Fruit fly (Drosophila melanogaster) whole organism, embryonic: ENCODE data around the gene SP555.

Experiments
- ATbp ChIP-seq: fragments of 200-800 bp; sonication (Bioruptor generic); optimal IDR thresholded peaks from 2 replicates; lab custom pipeline; 2017; ENCODE audit warnings: missing biosample characterization, mild to moderate bottlenecking, missing genetic modification characterization, missing genetic modification reagents
- Bdp1 ChIP-seq: fragments of 200-800 bp; sonication (Bioruptor generic); optimal IDR thresholded peaks from 3 replicates; lab custom pipeline; 2016; ENCODE audit warnings: missing biosample characterization, missing genetic modification characterization
- BtbVII ChIP-seq: fragments of 200-800 bp; sonication (Bioruptor generic); optimal IDR thresholded peaks from 3 replicates; lab custom pipeline; 2017; ENCODE audit warnings: missing biosample characterization, mild to moderate bottlenecking, missing genetic modification characterization
- CG10959 ChIP-seq: fragments of 200-800 bp; sonication (Bioruptor generic); IDR thresholded peaks from 2 replicates; pipeline ENCODE4 v1.3.6; 2022; ENCODE audit warnings: missing biosample characterization, missing genetic modification characterization
- CG11456 ChIP-seq: fragments of 200-800 bp; sonication (Bioruptor generic); IDR thresholded peaks from 3 replicates; pipeline ENCODE4 v1.3.6; 2022; ENCODE audit warnings: missing biosample characterization, missing genetic modification characterization
- CG12219 ChIP-seq: fragments of 200-800 bp; sonication (Bioruptor generic); optimal IDR thresholded peaks from 3 replicates; lab custom pipeline; 2018; ENCODE audit warnings: missing biosample characterization, mild to moderate bottlenecking, missing genetic modification characterization
- CG14667 ChIP-seq: fragments of 200-800 bp; sonication (Bioruptor generic); IDR thresholded peaks from 2 replicates; pipeline ENCODE4 v1.3.6; 2022; ENCODE audit warnings: missing biosample characterization, missing genetic modification characterization
- CG17802 ChIP-seq: fragments of 200-800 bp; sonication (Bioruptor generic); optimal IDR thresholded peaks from 2 replicates; lab custom pipeline; 2018; ENCODE audit warnings: missing biosample characterization, mild to moderate bottlenecking, missing genetic modification characterization, moderate library complexity
- CG2678 ChIP-seq: fragments of 200-800 bp; sonication (Bioruptor generic); optimal IDR thresholded peaks from 3 replicates; lab custom pipeline; 2019; ENCODE audit warnings: missing biosample characterization, mild to moderate bottlenecking, missing genetic modification characterization, moderate library complexity
- CG30431 ChIP-seq: fragments of 200-800 bp; sonication (Bioruptor generic); optimal IDR thresholded peaks from 2 replicates; lab custom pipeline; 2017; ENCODE audit warnings: missing biosample characterization, missing genetic modification characterization
- CG31224 ChIP-seq: fragments of 200-800 bp; sonication (Bioruptor generic); IDR thresholded peaks from 2 replicates; pipeline ENCODE4 v1.3.6; 2022; ENCODE audit warnings: missing biosample characterization, missing genetic modification characterization
- CG31441 ChIP-seq: fragments of 200-800 bp; sonication (Bioruptor generic); IDR thresholded peaks from 2 replicates; pipeline ENCODE4 v1.3.6; 2022; ENCODE audit warnings: missing biosample characterization, missing genetic modification characterization
- CG33557 ChIP-seq: fragments of 200-800 bp; sonication (Bioruptor generic); optimal IDR thresholded peaks from 2 replicates; lab custom pipeline; 2019; ENCODE audit warnings: missing biosample characterization, mild to moderate bottlenecking, missing genetic modification characterization, moderate library complexity
- CG3847 ChIP-seq: fragments of 200-800 bp; sonication (Bioruptor generic); IDR thresholded peaks from 2 replicates; pipeline ENCODE4 v1.3.6; 2022; ENCODE audit warnings: missing biosample characterization, missing genetic modification characterization
- CG6689 ChIP-seq: fragments of 200-800 bp; sonication (Bioruptor generic); IDR thresholded peaks from 2 replicates; pipeline ENCODE4 v1.3.6; 2022; ENCODE audit warnings: missing biosample characterization, missing genetic modification characterization
- CG8388 ChIP-seq: fragments of 200-800 bp; sonication (Bioruptor generic); optimal IDR thresholded peaks from 2 replicates; lab custom pipeline; 2019; ENCODE audit warnings: missing biosample characterization, mild to moderate bottlenecking, missing genetic modification characterization, moderate library complexity
- CG9932 ChIP-seq: fragments of 200-800 bp; sonication (Bioruptor generic); IDR thresholded peaks from 2 replicates; pipeline ENCODE4 v1.3.6; 2022; ENCODE audit warnings: missing biosample characterization, missing genetic modification characterization
- CHES-1-like ChIP-seq: fragments of 200-800 bp; sonication (Bioruptor generic); optimal IDR thresholded peaks from 2 replicates; lab custom pipeline; 2016; ENCODE audit warnings: missing biosample characterization, missing genetic modification characterization
- D ChIP-seq, 2 experiments: fragments of 200-800 bp in 1 of 2; fragments of >200 bp in 1 of 2; sonication (Bioruptor generic) in 1 of 2; optimal IDR thresholded peaks; 2 replicates in 1 of 2; 3 replicates in 1 of 2; lab custom pipeline; 2017; ENCODE audit warnings: mild to moderate bottlenecking in 1 of 2, missing biosample characterization in 1 of 2, missing genetic modification characterization in 1 of 2, missing genetic modification reagents in 1 of 2
- Dbx ChIP-seq: fragments of 200-800 bp; sonication (Bioruptor generic); IDR thresholded peaks from 3 replicates; pipeline ENCODE4 v1.3.6; 2022; ENCODE audit warnings: missing biosample characterization, missing genetic modification characterization
- Dfd ChIP-seq, 2 experiments: fragments of >200 bp; optimal IDR thresholded peaks; 2 replicates each; lab custom pipeline; 2017; ENCODE audit warnings: missing biosample characterization in 2 of 2, missing genetic modification characterization in 2 of 2
- Hmr ChIP-seq: fragments of 200-800 bp; sonication (Bioruptor generic); optimal IDR thresholded peaks from 3 replicates; lab custom pipeline; 2017; ENCODE audit warnings: mild to moderate bottlenecking, missing biosample characterization, missing genetic modification reagents, missing genetic modification characterization
- Jarid2 ChIP-seq: fragments of 200-800 bp; sonication (Bioruptor generic); optimal IDR thresholded peaks from 3 replicates; lab custom pipeline; 2017; ENCODE audit warnings: mild to moderate bottlenecking, missing biosample characterization, missing genetic modification reagents, missing genetic modification characterization
- Lim3 ChIP-seq: fragments of 200-800 bp; sonication (Bioruptor generic); IDR thresholded peaks from 2 replicates; pipeline ENCODE4 v1.3.6; 2022; ENCODE audit warnings: missing biosample characterization, missing genetic modification characterization
- MTF-1 ChIP-seq: fragments of 200-800 bp; sonication (Bioruptor generic); optimal IDR thresholded peaks from 2 replicates; lab custom pipeline; 2018; ENCODE audit warnings: missing biosample characterization, mild to moderate bottlenecking, missing genetic modification characterization, borderline replicate concordance
- Optix ChIP-seq: fragments of 200-800 bp; sonication (Bioruptor generic); IDR thresholded peaks from 3 replicates; pipeline ENCODE4 v1.3.6; 2022; ENCODE audit warnings: missing biosample characterization, missing genetic modification characterization
- PHDP ChIP-seq: fragments of 200-800 bp; sonication (Bioruptor generic); optimal IDR thresholded peaks from 3 replicates; lab custom pipeline; 2018; ENCODE audit warnings: missing biosample characterization, mild to moderate bottlenecking, missing genetic modification characterization, moderate library complexity
- Rfx ChIP-seq: fragments of 200-800 bp; sonication (Bioruptor generic); IDR thresholded peaks from 2 replicates; pipeline ENCODE4 v1.3.6; 2022; ENCODE audit warnings: missing biosample characterization, missing genetic modification characterization
- Vsx1 ChIP-seq: fragments of 200-800 bp; sonication (Bioruptor generic); optimal IDR thresholded peaks from 2 replicates; lab custom pipeline; 2017; ENCODE audit warnings: missing biosample characterization, mild to moderate bottlenecking, missing genetic modification characterization, missing genetic modification reagents
- ap ChIP-seq: fragments of 200-800 bp; sonication (Bioruptor generic); IDR thresholded peaks from 2 replicates; pipeline ENCODE4 v1.3.6; 2022; ENCODE audit warnings: missing biosample characterization, missing genetic modification characterization
- caup ChIP-seq: fragments of 200-800 bp; sonication (Bioruptor generic); optimal IDR thresholded peaks from 3 replicates; lab custom pipeline; 2017; ENCODE audit warnings: missing biosample characterization, mild to moderate bottlenecking, missing genetic modification characterization, moderate library complexity; ENCODE audit not compliant: severe bottlenecking
- chn ChIP-seq: fragments of 200-800 bp; sonication (Bioruptor generic); optimal IDR thresholded peaks from 2 replicates; lab custom pipeline; 2016; ENCODE audit warnings: missing biosample characterization, missing genetic modification characterization
- crc ChIP-seq: fragments of 200-800 bp; sonication (Bioruptor generic); optimal IDR thresholded peaks from 2 replicates; lab custom pipeline; 2016; ENCODE audit warnings: missing biosample characterization, missing genetic modification characterization
- dysf ChIP-seq: fragments of 200-800 bp; sonication (Bioruptor generic); IDR thresholded peaks from 3 replicates; pipeline ENCODE4 v1.3.6; 2022; ENCODE audit warnings: missing biosample characterization, missing genetic modification characterization
- eve ChIP-seq, 2 experiments: fragments of >200 bp; optimal IDR thresholded peaks; 2 replicates each; lab custom pipeline; 2017; ENCODE audit warnings: missing biosample characterization in 2 of 2, missing genetic modification characterization in 2 of 2
- fd3F ChIP-seq: fragments of 200-800 bp; sonication (Bioruptor generic); optimal IDR thresholded peaks from 2 replicates; lab custom pipeline; 2018; ENCODE audit warnings: missing biosample characterization, mild to moderate bottlenecking, missing genetic modification characterization, moderate library complexity
- gsb-n ChIP-seq: fragments of 200-800 bp; sonication (Bioruptor generic); optimal IDR thresholded peaks from 3 replicates; lab custom pipeline; 2018; ENCODE audit warnings: missing biosample characterization, mild to moderate bottlenecking, missing genetic modification characterization
- hb ChIP-seq: fragments of 200-800 bp; sonication (Bioruptor generic); IDR thresholded peaks from 3 replicates; pipeline ENCODE4 v1.3.6; 2022; ENCODE audit warnings: missing biosample characterization, missing genetic modification characterization; ENCODE audit not compliant: partially characterized antibody
- inv ChIP-seq: fragments of 200-800 bp; sonication (Bioruptor generic); IDR thresholded peaks from 2 replicates; pipeline ENCODE4 v1.3.6; 2022; ENCODE audit warnings: missing biosample characterization, missing genetic modification characterization; ENCODE audit not compliant: partially characterized antibody
- lilli ChIP-seq: fragments of 200-800 bp; sonication (Bioruptor generic); optimal IDR thresholded peaks from 3 replicates; lab custom pipeline; 2016; ENCODE audit warnings: missing biosample characterization, missing genetic modification characterization
- org-1 ChIP-seq: fragments of 200-800 bp; sonication (Bioruptor generic); optimal IDR thresholded peaks from 2 replicates; lab custom pipeline; 2017; ENCODE audit warnings: missing biosample characterization, missing genetic modification characterization
- pita ChIP-seq: fragments of 200-800 bp; sonication (Bioruptor generic); optimal IDR thresholded peaks from 2 replicates; lab custom pipeline; 2017; ENCODE audit warnings: missing biosample characterization, mild to moderate bottlenecking, missing genetic modification characterization
- pros ChIP-seq: fragments of 200-800 bp; sonication (Bioruptor generic); optimal IDR thresholded peaks from 3 replicates; lab custom pipeline; 2019; ENCODE audit warnings: missing biosample characterization, mild to moderate bottlenecking, missing genetic modification characterization, moderate library complexity
- ro ChIP-seq: fragments of 200-800 bp; sonication (Bioruptor generic); IDR thresholded peaks from 2 replicates; pipeline ENCODE4 v1.3.6; 2022; ENCODE audit warnings: missing biosample characterization, missing genetic modification characterization
- row ChIP-seq: fragments of 200-800 bp; sonication (Bioruptor generic); IDR thresholded peaks from 3 replicates; pipeline ENCODE4 v1.3.6; 2022; ENCODE audit warnings: missing biosample characterization, missing genetic modification characterization
- sens ChIP-seq: fragments of 200-800 bp; sonication (Bioruptor generic); peaks from one replicate; lab custom pipeline; 2016; ENCODE audit warnings: missing biosample characterization, missing genetic modification characterization
- slp2 ChIP-seq: fragments of 200-800 bp; sonication (Bioruptor generic); optimal IDR thresholded peaks from 2 replicates; lab custom pipeline; 2016; ENCODE audit warnings: missing biosample characterization, missing genetic modification characterization
- trh ChIP-seq: fragments of 200-800 bp; sonication (Bioruptor generic); optimal IDR thresholded peaks from 2 replicates; lab custom pipeline; 2016; ENCODE audit warnings: missing biosample characterization, missing genetic modification characterization
- ttk ChIP-seq: fragments of 200-800 bp; sonication (Bioruptor generic); IDR thresholded peaks from 2 replicates; pipeline ENCODE4 v2.1.2; 2022; ENCODE audit warnings: missing biosample characterization, missing genetic modification characterization
- vvl ChIP-seq: fragments of 200-800 bp; sonication (Bioruptor generic); IDR thresholded peaks from 2 replicates; pipeline ENCODE4 v1.3.6; 2022; ENCODE audit warnings: missing biosample characterization, missing genetic modification characterization

The SP555 gene

dm6 chr2L:5084586-5085257 is 47.2 kb downstream of the SP555 start (continued):
- TF ChIP-seq fd3F (GFP tag; lab: Kevin White, UChicago) (no peak), vvl (GFP tag; lab: Robert Waterston, UW) (peak; percentile 70), chn (GFP tag; lab: Kevin White, UChicago) (no peak), CG8388 (peak; percentile 11), CG12219 (GFP tag; lab: Kevin White, UChicago) (no peak), ATbp (GFP tag; lab: Kevin White, UChicago) (peak; percentile 68), CG31224 (GFP tag; lab: Robert Waterston, UW) (no peak), gsb-n (tag; lab: Kevin White, UChicago) (no peak), Lim3 (no peak), CG17802 (tag; lab: Kevin White, UChicago) (no peak), Hmr (peak; percentile 74), CG33557 (no peak), Bdp1 (GFP tag; lab: Kevin White, UChicago) (peak; percentile 5), CG14667 (GFP tag; lab: Robert Waterston, UW) (no peak), hb (no peak), MTF-1 (GFP tag; lab: Kevin White, UChicago) (no peak), ttk (GFP tag; lab: Robert Waterston, UW) (no peak), CG30431 (GFP tag; lab: Kevin White, UChicago) (no peak), CG3847 (no peak), CG9932 (GFP tag; lab: Robert Waterston, UW) (peak; percentile 48; the same call in 1 of the 2 replicates), ro (GFP tag; lab: Robert Waterston, UW) (no peak), Rfx (GFP tag; lab: Robert Waterston, UW) (0 out of 2 replicates have a peak, but pooled peaks have one; percentile 34), dysf (GFP tag; lab: Robert Waterston, UW) (peak; percentile 18; the same call in 1 of the 3 replicates), pros (GFP tag; lab: Kevin White, UChicago) (no peak), Vsx1 (GFP tag; lab: Kevin White, UChicago) (peak; percentile 58), lilli (peak; percentile 32), CG31441 (no peak), CG11456 (GFP tag; lab: Robert Waterston, UW) (no peak), Optix (GFP tag; lab: Robert Waterston, UW) (no peak), slp2 (GFP tag; lab: Kevin White, UChicago) (no peak), Jarid2 (GFP tag; lab: Kevin White, UChicago) (no peak), D (optimal IDR thresholded peaks at IDR 0.05; lab: Kevin White, UChicago) (no peak), D (GFP tag; optimal IDR thresholded peaks at IDR 0.05; lab: Kevin White, UChicago) (no peak), CG2678 (peak; percentile 3), Dbx (GFP tag; lab: Robert Waterston, UW) (no peak), trh (GFP tag; lab: Kevin White, UChicago) (no peak), pita (GFP tag; lab: Kevin White, UChicago) (no peak), CHES-1-like (GFP tag; lab: Kevin White, UChicago) (peak; percentile 20), caup (GFP tag; lab: Kevin White, UChicago) (no peak), eve (GFP tag; optimal IDR thresholded peaks at IDR 0.05; lab: Kevin White, UChicago) (peak in 1 of 2 experiments; percentile 46), inv (no peak), Dfd (GFP tag; optimal IDR thresholded peaks at IDR 0.05; lab: Kevin White, UChicago) (no peak), row (0 out of 3 replicates have a peak, but pooled peaks have one; percentile 30), BtbVII (GFP tag; lab: Kevin White, UChicago) (no peak), PHDP (tag; lab: Kevin White, UChicago) (peak; percentile 19), ap (GFP tag; lab: Robert Waterston, UW) (peak; percentile 17; the same call in 1 of the 2 replicates), crc (GFP tag; lab: Kevin White, UChicago) (no peak), sens (GFP tag; lab: Kevin White, UChicago) (peak; percentile 80), org-1 (no peak), CG10959 (GFP tag; lab: Robert Waterston, UW) (no peak), CG6689 (GFP tag; lab: Robert Waterston, UW) (no peak)
